Worm (Caenorhabditis elegans): Measurements from ENCODE around the gene B0252.5.

DNA sequence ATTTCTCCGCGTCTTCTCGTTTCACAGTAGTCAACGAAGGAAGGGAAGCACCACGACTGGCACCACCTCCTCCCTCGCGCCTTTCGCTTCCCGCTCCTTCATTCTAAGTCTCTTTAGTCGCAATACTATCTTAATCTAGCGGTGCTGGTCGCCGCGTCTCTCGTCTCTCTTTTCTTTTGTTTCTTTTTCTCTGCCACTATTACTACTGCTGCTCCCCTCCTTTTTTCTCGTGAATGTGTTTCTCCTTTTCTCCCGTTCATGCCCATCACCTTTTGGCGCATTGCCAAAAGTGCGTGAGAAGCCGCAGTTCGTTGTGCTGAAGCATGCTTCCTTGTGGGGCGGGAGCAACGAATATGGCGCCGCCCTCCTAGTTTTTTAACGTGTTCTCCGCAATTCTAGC is 7.8 kb upstream of the B0252.5 start:
- TF ChIP-seq skn-1 (tag; optimal IDR thresholded peaks at IDR 0.05) (no peak), unc-62 (GFP tag; optimal IDR thresholded peaks at IDR 0.05) (no peak), dmd-4 (tag; optimal IDR thresholded peaks at IDR 0.05) (no peak), nhr-10 (tag; optimal IDR thresholded peaks at IDR 0.05) (no peak), R02D3.7 (tag; optimal IDR thresholded peaks at IDR 0.05) (no peak), ceh-16 (tag; optimal IDR thresholded peaks at IDR 0.05) (no peak), nhr-25 (tag; optimal IDR thresholded peaks at IDR 0.05) (peak; percentile 60), nhr-77 (tag; optimal IDR thresholded peaks at IDR 0.05) (no peak), lin-39 (tag; optimal IDR thresholded peaks at IDR 0.05) (no peak), ztf-4 (tag; optimal IDR thresholded peaks at IDR 0.05) (peak; percentile 61), lsy-2 (tag; optimal IDR thresholded peaks at IDR 0.05) (peak; percentile 45 to 77), mab-5 (tag; optimal IDR thresholded peaks at IDR 0.05) (peak; percentile 20), ztf-1 (GFP tag; conservative IDR thresholded peaks at IDR 0.05) (no peak), fos-1 (tag; optimal IDR thresholded peaks at IDR 0.05) (peak; percentile 92)

Measured in whole organism, L2 larva.